Worm (Caenorhabditis elegans) whole organism, late embryonic: Measurements from ENCODE around the gene polk-1.

Experiments used
- ceh-34 ChIP-seq: sonication (generic microtip); optimal IDR thresholded peaks from 2 replicates; lab custom pipeline; 2016; ENCODE audit warnings: mild to moderate bottlenecking, missing genetic modification characterization, missing compliant biosample characterization
- ceh-45 ChIP-seq: fragments of 200-800 bp; sonication (Bioruptor generic); IDR thresholded peaks from 2 replicates; pipeline ENCODE4 v1.3.6; 2022; ENCODE audit warnings: missing genetic modification reagents, missing genetic modification characterization, missing compliant biosample characterization
- dmd-4 ChIP-seq: sonication (generic microtip); optimal IDR thresholded peaks from 2 replicates; lab custom pipeline; 2016; ENCODE audit warnings: borderline replicate concordance, missing genetic modification characterization, missing compliant biosample characterization
- dve-1 ChIP-seq: sonication (generic microtip); optimal IDR thresholded peaks from 2 replicates; lab custom pipeline; 2017; ENCODE audit warnings: antibody characterized with exemption, mild to moderate bottlenecking, missing genetic modification characterization, missing compliant biosample characterization
- elt-4 ChIP-seq: sonication (generic microtip); optimal IDR thresholded peaks from 2 replicates; lab custom pipeline; 2016; ENCODE audit warnings: missing genetic modification characterization, missing compliant biosample characterization
- ets-4 ChIP-seq: sonication (generic microtip); optimal IDR thresholded peaks from 2 replicates; lab custom pipeline; 2016; ENCODE audit warnings: missing genetic modification characterization, missing compliant biosample characterization
- hlh-6 ChIP-seq: sonication (generic microtip); optimal IDR thresholded peaks from 2 replicates; lab custom pipeline; 2016; ENCODE audit warnings: missing genotype, missing genetic modification characterization, missing compliant biosample characterization
- nhr-11 ChIP-seq: fragments of 150-350 bp; optimal IDR thresholded peaks from 2 replicates; lab custom pipeline; 2014; ENCODE audit warnings: missing biosample characterization, missing genetic modification characterization
- pha-4 ChIP-seq: fragments of 150-350 bp; optimal IDR thresholded peaks from 2 replicates; lab custom pipeline; 2018; ENCODE audit warnings: missing biosample characterization, missing genetic modification reagents, missing genetic modification characterization
- ttx-3 ChIP-seq: sonication (generic microtip); optimal IDR thresholded peaks from 2 replicates; lab custom pipeline; 2016; ENCODE audit warnings: missing genetic modification reagents, missing genetic modification characterization, missing compliant biosample characterization
- unc-86 ChIP-seq: sonication (generic microtip); optimal IDR thresholded peaks from 2 replicates; lab custom pipeline; 2016; ENCODE audit warnings: missing genetic modification characterization, missing compliant biosample characterization

DNA sequence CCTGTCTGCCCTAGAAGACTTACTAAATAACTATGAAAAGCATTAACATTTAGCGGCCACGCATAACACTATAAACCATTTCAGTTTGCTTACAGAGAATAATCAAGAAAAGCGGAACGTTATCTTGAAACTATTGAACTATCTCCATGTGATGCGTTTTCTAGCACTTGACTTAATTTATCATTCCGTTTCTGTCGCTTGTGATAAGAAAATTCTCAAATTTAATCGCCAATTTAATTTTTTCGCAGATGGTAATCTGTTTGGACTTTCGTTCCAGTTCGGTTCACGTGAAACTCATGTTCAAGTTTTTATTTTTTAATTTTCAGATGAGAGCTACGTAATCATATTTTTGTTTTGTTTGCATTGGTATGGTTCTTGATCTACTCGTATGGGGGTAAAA lies 28.6 kb upstream of the polk-1 start:
- TF ChIP-seq ets-4 (tag; lab: Kevin White, UChicago) (no peak), ttx-3 (tag; lab: Kevin White, UChicago) (no peak), nhr-11 (tag; lab: Kevin White, UChicago) (no peak), hlh-6 (tag; lab: Kevin White, UChicago) (no peak), pha-4 (tag; lab: Kevin White, UChicago) (no peak), unc-86 (tag; lab: Kevin White, UChicago) (no peak), dmd-4 (no peak), dve-1 (no peak), ceh-45 (GFP tag; lab: Robert Waterston, UW) (no peak), elt-4 (tag; lab: Kevin White, UChicago) (no peak), ceh-34 (tag; lab: Kevin White, UChicago) (no peak)
